Worm (Caenorhabditis elegans) whole organism, L4/young adult: Measurements from ENCODE around the gene C33G8.13.

Source experiments
- W03F9.2 ChIP-seq: fragments of 150-350 bp; optimal IDR thresholded peaks from 2 replicates; lab custom pipeline; 2014; ENCODE audit warnings: missing biosample characterization, missing genetic modification characterization
- dao-5 ChIP-seq: sonication (generic microtip); optimal IDR thresholded peaks from 2 replicates; lab custom pipeline; 2016; ENCODE audit warnings: missing genotype, missing genetic modification characterization, moderate library complexity, missing compliant biosample characterization
- him-1 ChIP-seq: sonication (generic microtip); optimal IDR thresholded peaks from 2 replicates; lab custom pipeline; 2016; ENCODE audit warnings: missing genotype, missing genetic modification reagents, missing genetic modification characterization, missing compliant biosample characterization

DNA sequence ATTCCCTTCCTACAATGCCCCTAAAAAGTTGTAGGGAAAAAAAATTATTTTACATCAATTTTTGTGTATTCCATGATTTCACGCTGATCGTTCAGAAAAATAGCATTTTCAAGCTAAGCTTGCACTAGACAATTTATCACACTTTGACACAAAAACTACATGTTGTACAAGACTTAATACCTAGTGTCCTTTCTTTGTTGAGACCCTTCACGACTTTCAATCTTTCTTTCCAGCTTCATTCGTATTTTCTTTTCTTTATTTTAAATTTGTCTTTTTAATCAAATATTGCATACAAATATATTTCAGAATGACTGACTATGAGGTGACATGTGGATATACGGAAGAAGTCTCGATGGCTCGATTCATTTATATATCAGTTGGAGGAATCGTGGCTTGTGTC lies 30.2 kb upstream of the C33G8.13 start, which contains the start of gene F20A1.2:
- TF ChIP-seq dao-5 (tag; lab: Kevin White, UChicago) (no peak), him-1 (tag; lab: Kevin White, UChicago) (no peak), W03F9.2 (tag; lab: Kevin White, UChicago) (no peak)
